Worm (Caenorhabditis elegans) whole organism, mixed stage, embryonic: ENCODE data around the gene haao-1.

Experiments used
- M03D4.4 ChIP-seq: sonication (generic microtip); optimal IDR thresholded peaks from 2 replicates; lab custom pipeline; 2017; ENCODE audit warnings: mild to moderate bottlenecking, missing genetic modification characterization, missing compliant biosample characterization
- bed-3 ChIP-seq: fragments of 200-800 bp; sonication (Bioruptor generic); optimal IDR thresholded peaks from 3 replicates; lab custom pipeline; 2018; ENCODE audit warnings: mild to moderate bottlenecking, missing genetic modification characterization, moderate library complexity, missing compliant biosample characterization
- ceh-39 ChIP-seq: fragments of 150-350 bp; optimal IDR thresholded peaks from 2 replicates; lab custom pipeline; 2014; ENCODE audit warnings: missing biosample characterization, missing genetic modification characterization
- ceh-43 ChIP-seq: fragments of 200-800 bp; sonication (Bioruptor generic); optimal IDR thresholded peaks from 2 replicates; lab custom pipeline; 2018; ENCODE audit warnings: mild to moderate bottlenecking, missing genetic modification characterization, moderate library complexity, missing compliant biosample characterization
- ceh-83 ChIP-seq: fragments of 200-800 bp; sonication (Bioruptor generic); optimal IDR thresholded peaks from 2 replicates; lab custom pipeline; 2018; ENCODE audit warnings: mild to moderate bottlenecking, missing genetic modification characterization, missing compliant biosample characterization
- ces-1 ChIP-seq: fragments of 150-350 bp; optimal IDR thresholded peaks from 2 replicates; lab custom pipeline; 2014; ENCODE audit warnings: missing biosample characterization, missing genetic modification reagents, missing genetic modification characterization
- cnd-1 ChIP-seq: fragments of 200-800 bp; sonication (Bioruptor generic); optimal IDR thresholded peaks from 2 replicates; lab custom pipeline; 2018; ENCODE audit warnings: mild to moderate bottlenecking, missing genetic modification characterization, missing compliant biosample characterization
- elt-1 ChIP-seq: sonication (generic microtip); optimal IDR thresholded peaks from 2 replicates; lab custom pipeline; 2017; ENCODE audit warnings: missing genetic modification characterization, mild to moderate bottlenecking, missing compliant biosample characterization, antibody characterized with exemption, moderate library complexity, borderline replicate concordance; ENCODE audit not compliant: insufficient read depth
- elt-3 ChIP-seq: fragments of 150-350 bp; optimal IDR thresholded peaks from 2 replicates; lab custom pipeline; 2014; ENCODE audit warnings: missing biosample characterization, missing genetic modification characterization
- ham-2 ChIP-seq: fragments of 200-800 bp; sonication (Bioruptor generic); optimal IDR thresholded peaks from 2 replicates; lab custom pipeline; 2018; ENCODE audit warnings: mild to moderate bottlenecking, missing genetic modification characterization, missing compliant biosample characterization
- hlh-1 ChIP-seq: fragments of 150-350 bp; optimal IDR thresholded peaks from 2 replicates; lab custom pipeline; 2014; ENCODE audit warnings: missing biosample characterization, missing genetic modification reagents, missing genetic modification characterization
- lin-13 ChIP-seq: fragments of 150-350 bp; optimal IDR thresholded peaks from 2 replicates; lab custom pipeline; 2014; ENCODE audit warnings: missing biosample characterization, missing genetic modification characterization
- lin-32 ChIP-seq: fragments of 200-800 bp; sonication (Bioruptor generic); optimal IDR thresholded peaks from 2 replicates; lab custom pipeline; 2018; ENCODE audit warnings: mild to moderate bottlenecking, missing genetic modification characterization, missing compliant biosample characterization
- mab-5 ChIP-seq: fragments of 150-350 bp; optimal IDR thresholded peaks from 2 replicates; lab custom pipeline; 2014; ENCODE audit warnings: missing biosample characterization, missing genetic modification characterization
- mep-1 ChIP-seq: fragments of 150-350 bp; optimal IDR thresholded peaks from 2 replicates; lab custom pipeline; 2017; ENCODE audit warnings: missing biosample characterization, missing genetic modification reagents, missing genetic modification characterization, inconsistent platforms
- mls-2 ChIP-seq: sonication (generic microtip); optimal IDR thresholded peaks from 2 replicates; lab custom pipeline; 2016; ENCODE audit warnings: mild to moderate bottlenecking, missing genetic modification characterization, moderate library complexity, missing compliant biosample characterization
- nhr-12 ChIP-seq: fragments of 150-350 bp; optimal IDR thresholded peaks from 2 replicates; lab custom pipeline; 2014; ENCODE audit warnings: missing biosample characterization, missing genetic modification characterization
- nhr-2 ChIP-seq: fragments of 150-350 bp; optimal IDR thresholded peaks from 2 replicates; lab custom pipeline; 2014; ENCODE audit warnings: missing biosample characterization, missing genetic modification characterization
- nhr-237 ChIP-seq: fragments of 150-350 bp; optimal IDR thresholded peaks from 2 replicates; lab custom pipeline; 2014; ENCODE audit warnings: missing biosample characterization, missing genetic modification characterization
- nhr-28 ChIP-seq: fragments of 150-350 bp; optimal IDR thresholded peaks from 2 replicates; lab custom pipeline; 2014; ENCODE audit warnings: missing biosample characterization, missing genetic modification characterization
- nhr-76 ChIP-seq: sonication (generic microtip); optimal IDR thresholded peaks from 2 replicates; lab custom pipeline; 2017; ENCODE audit warnings: missing biosample characterization, missing genetic modification characterization
- pha-4 ChIP-seq: fragments of 150-350 bp; optimal IDR thresholded peaks from 2 replicates; lab custom pipeline; 2018; ENCODE audit warnings: missing biosample characterization, missing genetic modification reagents, missing genetic modification characterization
- sem-2 ChIP-seq: fragments of 200-800 bp; sonication (Bioruptor generic); optimal IDR thresholded peaks from 2 replicates; lab custom pipeline; 2018; ENCODE audit warnings: mild to moderate bottlenecking, missing genetic modification characterization, missing compliant biosample characterization
- snpc-4 ChIP-seq: fragments of 150-350 bp; optimal IDR thresholded peaks from 2 replicates; lab custom pipeline; 2014; ENCODE audit warnings: missing biosample characterization, missing genetic modification characterization
- tbx-8 ChIP-seq: fragments of 200-800 bp; sonication (Bioruptor generic); optimal IDR thresholded peaks from 2 replicates; lab custom pipeline; 2018; ENCODE audit warnings: mild to moderate bottlenecking, missing genetic modification characterization, moderate library complexity, missing compliant biosample characterization
- unc-120 ChIP-seq: sonication (generic microtip); optimal IDR thresholded peaks from 2 replicates; lab custom pipeline; 2017; ENCODE audit warnings: missing genetic modification characterization, missing compliant biosample characterization; ENCODE audit not compliant: poor library complexity, severe bottlenecking
- unc-39 ChIP-seq: fragments of 150-350 bp; optimal IDR thresholded peaks from 2 replicates; lab custom pipeline; 2014; ENCODE audit warnings: missing biosample characterization, missing genetic modification characterization
- unc-62 ChIP-seq: fragments of 150-350 bp; optimal IDR thresholded peaks from 2 replicates; lab custom pipeline; 2014; ENCODE audit warnings: missing biosample characterization, missing genetic modification reagents, missing genetic modification characterization
- zip-8 ChIP-seq: fragments of 150-350 bp; optimal IDR thresholded peaks from 2 replicates; lab custom pipeline; 2014; ENCODE audit warnings: missing biosample characterization, missing genetic modification characterization
- ztf-11 ChIP-seq: fragments of 150-350 bp; optimal IDR thresholded peaks from 2 replicates; lab custom pipeline; 2014; ENCODE audit warnings: missing biosample characterization, missing genetic modification characterization

Gene haao-1

DNA sequence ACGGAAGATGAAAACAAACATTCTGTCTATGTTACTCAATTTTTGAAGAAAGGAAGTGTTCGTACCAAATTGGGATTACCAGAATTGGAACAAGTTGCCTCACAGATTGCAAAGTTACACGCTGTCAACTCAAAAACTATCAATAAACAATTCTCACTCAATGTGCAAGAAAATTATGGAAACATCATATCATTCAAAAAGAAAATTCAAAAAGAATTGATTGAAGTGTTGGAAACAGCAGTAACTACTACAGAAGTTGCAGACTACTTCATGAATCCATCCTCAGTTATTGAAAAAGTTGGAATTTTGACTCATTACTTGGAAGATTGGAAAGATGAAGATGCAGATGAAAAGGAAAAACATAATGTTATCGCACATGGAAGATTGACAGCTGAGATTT, 23.3 kb downstream of the haao-1 start:
- TF ChIP-seq mab-5 (tag; lab: Kevin White, UChicago) (no peak), unc-120 (tag; lab: Kevin White, UChicago) (no peak), nhr-12 (no peak), ham-2 (GFP tag; lab: Kevin White, UChicago) (no peak), mls-2 (tag; lab: Kevin White, UChicago) (no peak), zip-8 (tag; lab: Kevin White, UChicago) (no peak), unc-39 (no peak), cnd-1 (no peak), ztf-11 (tag; lab: Kevin White, UChicago) (no peak), ceh-43 (GFP tag; lab: Kevin White, UChicago) (no peak), ceh-83 (GFP tag; lab: Kevin White, UChicago) (no peak), nhr-2 (no peak), nhr-28 (no peak), ces-1 (GFP tag; lab: Kevin White, UChicago) (no peak), M03D4.4 (tag; lab: Kevin White, UChicago) (no peak), sem-2 (no peak), unc-62 (GFP tag; lab: Kevin White, UChicago) (no peak)
- TF ChIP-seq, all 35 proteins: peak for 0

DNA sequence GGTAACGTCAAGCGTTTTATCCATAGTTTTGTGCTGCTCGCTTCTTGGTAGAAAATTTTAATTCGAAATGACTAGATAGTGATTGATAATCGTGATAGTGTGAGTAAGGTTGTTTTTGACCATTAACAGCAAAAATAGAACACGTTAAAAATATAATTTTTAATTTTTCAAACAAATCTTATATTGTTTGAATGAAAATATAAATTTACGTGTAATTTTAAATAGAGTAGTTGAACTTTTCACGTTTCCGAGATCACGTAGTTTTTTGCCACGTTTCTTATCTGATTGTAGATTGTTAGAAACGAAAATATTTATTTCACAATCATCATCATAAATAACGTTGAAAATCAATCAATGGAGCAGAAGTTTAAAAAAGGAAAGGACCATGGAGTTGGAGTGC, 26.8 kb downstream of the haao-1 start, which contains the start of the genes C50F4.10 and pfk-1.2:
Gene C50F4.10 (minus strand): TSS at position 101 of the 400 bp plus-strand sequence.
Gene pfk-1.2 (plus strand): TSS at position 325 of the 400 bp plus-strand sequence.
- TF ChIP-seq elt-3 (tag; lab: Kevin White, UChicago) = no peak
- TF ChIP-seq lin-13 (tag; lab: Kevin White, UChicago) = no peak
- no peak for TF ChIP-seq ceh-39 (tag; lab: Kevin White, UChicago)
- TF ChIP-seq ces-1 (GFP tag; lab: Kevin White, UChicago) = no peak
- TF ChIP-seq mep-1 = no peak
- no peak for TF ChIP-seq snpc-4 (tag; lab: Kevin White, UChicago)
- TF ChIP-seq ceh-43 (GFP tag; lab: Kevin White, UChicago) = no peak
- no peak for TF ChIP-seq ham-2 (GFP tag; lab: Kevin White, UChicago)
- TF ChIP-seq bed-3 = no peak
- no peak for TF ChIP-seq cnd-1
- TF ChIP-seq zip-8 (tag; lab: Kevin White, UChicago) = no peak

DNA sequence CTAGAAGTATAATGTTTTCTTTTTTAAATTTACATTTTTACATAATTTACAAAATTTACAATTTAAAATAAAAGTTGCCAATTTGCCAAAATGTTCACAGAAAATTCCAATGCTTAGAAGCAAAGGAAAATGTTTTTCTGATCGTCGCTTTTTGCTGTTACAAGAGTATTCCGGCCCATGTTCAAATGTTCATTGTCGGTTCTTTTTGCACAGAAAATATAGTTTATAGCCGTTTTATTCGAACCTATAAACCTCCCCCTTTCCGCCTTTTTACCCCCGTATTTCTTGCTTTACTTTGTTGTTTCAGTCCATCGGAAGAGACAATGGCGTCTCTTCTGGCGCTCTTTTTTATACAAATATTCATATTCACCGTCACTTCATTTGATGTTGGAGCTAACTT, 29.9 kb downstream of the haao-1 start, which contains the start of gene tag-329:
Gene tag-329 (plus strand): TSS at position 301 of the 400 bp plus-strand sequence.
- TF ChIP-seq pha-4 (tag; lab: Kevin White, UChicago) (no peak), nhr-76 (no peak), nhr-2 (no peak), ces-1 (GFP tag; lab: Kevin White, UChicago) (no peak), elt-1 (no peak), mab-5 (tag; lab: Kevin White, UChicago) (no peak), elt-3 (tag; lab: Kevin White, UChicago) (no peak), nhr-237 (tag; lab: Kevin White, UChicago) (no peak), mep-1 (no peak), mls-2 (tag; lab: Kevin White, UChicago) (no peak), M03D4.4 (tag; lab: Kevin White, UChicago) (no peak), ceh-39 (tag; lab: Kevin White, UChicago) (no peak), ztf-11 (tag; lab: Kevin White, UChicago) (no peak), cnd-1 (no peak), ham-2 (GFP tag; lab: Kevin White, UChicago) (no peak), unc-39 (no peak)

DNA sequence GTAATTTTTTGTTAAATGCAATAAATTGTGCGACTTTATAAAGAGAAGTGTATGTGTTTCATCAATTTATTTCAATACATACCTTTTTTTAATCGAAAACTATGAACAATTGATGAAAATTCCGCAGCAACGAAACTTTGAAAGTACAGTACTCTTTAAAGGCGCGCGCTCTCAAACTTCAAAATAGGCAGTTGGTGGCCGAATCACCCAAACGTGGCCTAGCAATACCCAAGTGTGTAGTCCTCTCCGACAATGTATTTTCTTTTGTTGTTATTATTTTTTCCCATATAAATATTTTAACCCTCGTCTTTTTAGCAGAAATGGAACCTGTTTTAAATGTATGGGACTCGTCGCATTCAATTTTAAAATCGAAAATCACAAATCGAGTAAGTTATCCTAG, 31.8 kb downstream of the haao-1 start, which contains the start of gene C50F4.4:
Gene C50F4.4 (plus strand): TSS at position 267 of the 400 bp plus-strand sequence.
- TF ChIP-seq unc-120 (tag; lab: Kevin White, UChicago) (peak; percentile 34), nhr-237 (tag; lab: Kevin White, UChicago) (no peak)

DNA sequence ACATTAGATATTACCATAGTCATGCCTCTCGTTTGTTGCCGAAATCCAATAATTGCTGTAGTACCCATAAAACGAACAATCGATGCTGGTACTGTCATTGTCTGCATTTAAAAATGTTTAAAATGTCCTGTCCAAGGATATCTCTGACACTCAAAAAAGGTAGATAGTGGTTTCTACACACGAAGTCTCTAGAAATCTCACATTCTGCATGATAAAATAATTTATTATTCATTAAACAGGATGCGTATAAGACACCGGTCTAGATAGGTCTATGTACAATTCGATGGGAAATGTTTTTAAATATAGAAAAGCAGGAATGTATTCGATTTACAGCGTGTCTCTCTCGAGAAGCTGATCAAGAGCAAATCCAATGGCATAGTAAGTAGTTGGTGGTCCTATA, 34.9 kb downstream of the haao-1 start, which contains the start of gene C50F4.12:
Gene C50F4.12 (minus strand): TSS at position 101 of the 400 bp plus-strand sequence.
- no peak for TF ChIP-seq hlh-1 (tag; lab: Kevin White, UChicago)

DNA sequence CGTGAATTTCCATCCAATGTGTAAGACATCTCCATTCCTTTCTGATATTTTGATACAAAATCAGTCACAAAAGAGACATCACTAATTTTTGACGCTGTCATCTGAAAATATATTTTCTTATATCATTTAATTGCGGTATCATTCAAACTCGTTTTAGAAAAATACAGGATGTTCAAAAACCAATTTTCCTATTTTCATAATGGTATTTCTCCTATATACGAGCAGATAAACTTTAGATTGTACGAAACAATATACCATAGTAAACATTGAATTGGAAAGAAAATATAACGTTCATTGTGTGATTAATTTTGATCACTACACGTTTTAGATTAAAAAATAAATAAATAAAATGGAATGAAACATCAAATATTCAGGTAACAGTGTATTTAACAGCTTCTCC, 36.8 kb downstream of the haao-1 start, which contains the start of gene C50F4.16:
Gene C50F4.16 (minus strand): TSS at position 101 of the 400 bp plus-strand sequence.
- TF ChIP-seq nhr-28 = no peak
- no peak for TF ChIP-seq elt-1
- TF ChIP-seq tbx-8 (GFP tag; lab: Kevin White, UChicago) = no peak
- TF ChIP-seq hlh-1 (tag; lab: Kevin White, UChicago) = no peak
- no peak for TF ChIP-seq mep-1
- TF ChIP-seq ceh-43 (GFP tag; lab: Kevin White, UChicago) = no peak
- no peak for TF ChIP-seq nhr-12
- no peak for TF ChIP-seq lin-32 (GFP tag; lab: Kevin White, UChicago)
- no peak for TF ChIP-seq unc-62 (GFP tag; lab: Kevin White, UChicago)
